Fruit fly (Drosophila melanogaster): Measurements from ENCODE around the gene ymp.

ymp gene

dm6 chr3R:25591500-25591899 lies 17.4 kb downstream of the ymp start (continued):
- TF ChIP-seq CG17328 (GFP tag; IDR thresholded peaks at IDR 0.05) (no peak), Poxn (GFP tag; IDR thresholded peaks at IDR 0.05) (no peak), amos (GFP tag; IDR thresholded peaks at IDR 0.05; ENCODE audit: partially characterized antibody) (peak; percentile 71; the same call in 1 of the 2 replicates), CG10543 (GFP tag; optimal IDR thresholded peaks at IDR 0.05) (no peak), Blimp-1 (GFP tag; optimal IDR thresholded peaks at IDR 0.05) (no peak), sqz (GFP tag; optimal IDR thresholded peaks at IDR 0.05) (no peak), Lpt (GFP tag; optimal IDR thresholded peaks at IDR 0.05) (no peak), CG13894 (tag; optimal IDR thresholded peaks at IDR 0.05) (peak; percentile 30), chn (GFP tag; optimal IDR thresholded peaks at IDR 0.05) (no peak), CG11695 (GFP tag; IDR thresholded peaks at IDR 0.05) (no peak), crol (GFP tag; IDR thresholded peaks at IDR 0.05) (no peak), CG12744 (GFP tag; optimal IDR thresholded peaks at IDR 0.05) (no peak), CG17612 (GFP tag; IDR thresholded peaks at IDR 0.05) (no peak), HLH54F (GFP tag; optimal IDR thresholded peaks at IDR 0.05) (no peak), CG17829 (tag; optimal IDR thresholded peaks at IDR 0.05) (no peak), nerfin-2 (GFP tag; IDR thresholded peaks at IDR 0.05; ENCODE audit: partially characterized antibody) (no peak), eve (GFP tag; optimal IDR thresholded peaks at IDR 0.05) (no peak), tx (GFP tag; optimal IDR thresholded peaks at IDR 0.05) (no peak), Opbp (GFP tag; IDR thresholded peaks at IDR 0.05; ENCODE audit: partially characterized antibody) (no peak), Oli (tag; optimal IDR thresholded peaks at IDR 0.05) (no peak), corto (GFP tag; optimal IDR thresholded peaks at IDR 0.05) (no peak), CG31224 (GFP tag; IDR thresholded peaks at IDR 0.05) (no peak), Xrp1 (GFP tag; IDR thresholded peaks at IDR 0.05) (peak; percentile 54; the same call in 1 of the 2 replicates), CG7987 (GFP tag; optimal IDR thresholded peaks at IDR 0.05) (no peak), chif (GFP tag; optimal IDR thresholded peaks at IDR 0.05) (no peak), Sry-β (GFP tag; optimal IDR thresholded peaks at IDR 0.05) (no peak), E2f2 (GFP tag; IDR thresholded peaks at IDR 0.05) (no peak), CG7271 (tag; optimal IDR thresholded peaks at IDR 0.05) (peak; percentile 5), CG10274 (GFP tag; optimal IDR thresholded peaks at IDR 0.05) (no peak), Adf1 (GFP tag; IDR thresholded peaks at IDR 0.05) (no peak), CG34224 (GFP tag; IDR thresholded peaks at IDR 0.05; ENCODE audit: partially characterized antibody) (no peak), CG10321 (GFP tag; IDR thresholded peaks at IDR 0.05) (no peak), vvl (GFP tag; IDR thresholded peaks at IDR 0.05) (no peak), ranshi (GFP tag; IDR thresholded peaks at IDR 0.05) (no peak), CG15696 (tag; optimal IDR thresholded peaks at IDR 0.05) (peak; percentile 40), CG18011 (GFP tag; optimal IDR thresholded peaks at IDR 0.05) (no peak), Gug (GFP tag; IDR thresholded peaks at IDR 0.05) (no peak), CG10431 (GFP tag; optimal IDR thresholded peaks at IDR 0.05) (no peak), phol (tag; optimal IDR thresholded peaks at IDR 0.05) (peak; percentile 71), ERR (GFP tag; optimal IDR thresholded peaks at IDR 0.05) (no peak), CG1529 (GFP tag; optimal IDR thresholded peaks at IDR 0.05) (no peak), sug (tag; optimal IDR thresholded peaks at IDR 0.05) (no peak), CoRest (tag; optimal IDR thresholded peaks at IDR 0.05) (no peak), cad (GFP tag; optimal IDR thresholded peaks at IDR 0.05) (no peak), scrt (GFP tag; optimal IDR thresholded peaks at IDR 0.05) (no peak), CG33213 (GFP tag; optimal IDR thresholded peaks at IDR 0.05) (no peak), fd64A (GFP tag; optimal IDR thresholded peaks at IDR 0.05) (no peak), her (GFP tag; optimal IDR thresholded peaks at IDR 0.05) (no peak), eyg (GFP tag; optimal IDR thresholded peaks at IDR 0.05) (no peak), Sry-δ (GFP tag; optimal IDR thresholded peaks at IDR 0.05) (no peak), sob (GFP tag; IDR thresholded peaks at IDR 0.05) (0 out of 2 replicates have a peak, but pooled peaks have one; percentile 15), CG32767 (GFP tag; IDR thresholded peaks at IDR 0.05) (no peak)

All from whole organism, embryonic.